Fruit fly (Drosophila melanogaster) whole organism, adult: ENCODE results near the gene ATPsynB.

Source experiments
- CG12768 ChIP-seq: fragments of 200-800 bp; sonication (Bioruptor generic); optimal IDR thresholded peaks from 2 replicates; lab custom pipeline; 2017; ENCODE audit warnings: missing biosample characterization, missing genetic modification characterization, mild to moderate bottlenecking, moderate library complexity, missing genetic modification reagents
- cnc ChIP-seq, 2 experiments: fragments of >200 bp; optimal IDR thresholded peaks; 2 replicates each; lab custom pipeline; 2017
- kay ChIP-seq: fragments of 200-800 bp; sonication (Bioruptor generic); peaks from one replicate; lab custom pipeline; 2016; ENCODE audit warnings: missing biosample characterization, missing genetic modification characterization, borderline replicate concordance

- no peak for TF ChIP-seq cnc (optimal IDR thresholded peaks at IDR 0.05; lab: Kevin White, UChicago)
- no peak for TF ChIP-seq CG12768 (GFP tag; lab: Kevin White, UChicago)
- TF ChIP-seq kay (GFP tag; lab: Kevin White, UChicago) = no peak
Observed at dm6 chr3L:9705591-9705990, 24.2 kb upstream of the ATPsynB start.
